Worm (Caenorhabditis elegans) whole organism, early embryonic: ENCODE results near the gene lbp-2.

ENCODE experiments used
- F13C5.2 ChIP-seq: sonication (generic microtip); optimal IDR thresholded peaks from 2 replicates; lab custom pipeline; 2017; ENCODE audit warnings: mild to moderate bottlenecking, missing genetic modification characterization, inconsistent platforms, missing compliant biosample characterization
- aly-1 ChIP-seq: sonication (generic microtip); optimal IDR thresholded peaks from 2 replicates; lab custom pipeline; 2016; ENCODE audit warnings: missing genetic modification characterization, missing compliant biosample characterization
- ama-1 ChIP-seq: fragments of 150-350 bp; optimal IDR thresholded peaks from 2 replicates; lab custom pipeline; 2014
- ceh-13 ChIP-seq: fragments of 200-800 bp; sonication (Bioruptor generic); optimal IDR thresholded peaks from 2 replicates; lab custom pipeline; 2018; ENCODE audit warnings: mild to moderate bottlenecking, missing genetic modification characterization, missing compliant biosample characterization
- ceh-36 ChIP-seq: sonication (generic microtip); optimal IDR thresholded peaks from 2 replicates; lab custom pipeline; 2016; ENCODE audit warnings: missing genetic modification characterization, inconsistent platforms, missing compliant biosample characterization
- ets-7 ChIP-seq: sonication (generic microtip); optimal IDR thresholded peaks from 2 replicates; lab custom pipeline; 2016; ENCODE audit warnings: missing genotype, missing genetic modification characterization, missing compliant biosample characterization
- flt-1 ChIP-seq: fragments of 200-800 bp; sonication (Bioruptor generic); IDR thresholded peaks from 2 replicates; pipeline ENCODE4 v1.3.6; 2022; ENCODE audit warnings: missing genetic modification characterization, missing compliant biosample characterization
- hnd-1 ChIP-seq: sonication (generic microtip); optimal IDR thresholded peaks from 2 replicates; lab custom pipeline; 2016; ENCODE audit warnings: missing genetic modification characterization, missing compliant biosample characterization
- sea-1 ChIP-seq: fragments of 200-800 bp; sonication (Bioruptor generic); conservative IDR thresholded peaks from 2 replicates; pipeline ENCODE4 v1.3.6; 2022; ENCODE audit warnings: missing genetic modification characterization, missing compliant biosample characterization
- tbx-11 ChIP-seq: fragments of 200-800 bp; sonication (Bioruptor generic); IDR thresholded peaks from 2 replicates; pipeline ENCODE4 v1.3.6; 2022; ENCODE audit warnings: missing genetic modification characterization, missing compliant biosample characterization
- tbx-37 ChIP-seq: fragments of 200-800 bp; sonication (Bioruptor generic); conservative IDR thresholded peaks from 2 replicates; pipeline ENCODE4 v1.3.6; 2022; ENCODE audit warnings: missing genetic modification reagents, missing genetic modification characterization, missing compliant biosample characterization
- tra-4 ChIP-seq: sonication (generic microtip); optimal IDR thresholded peaks from 2 replicates; lab custom pipeline; 2017; ENCODE audit warnings: missing genetic modification characterization, missing compliant biosample characterization

DNA sequence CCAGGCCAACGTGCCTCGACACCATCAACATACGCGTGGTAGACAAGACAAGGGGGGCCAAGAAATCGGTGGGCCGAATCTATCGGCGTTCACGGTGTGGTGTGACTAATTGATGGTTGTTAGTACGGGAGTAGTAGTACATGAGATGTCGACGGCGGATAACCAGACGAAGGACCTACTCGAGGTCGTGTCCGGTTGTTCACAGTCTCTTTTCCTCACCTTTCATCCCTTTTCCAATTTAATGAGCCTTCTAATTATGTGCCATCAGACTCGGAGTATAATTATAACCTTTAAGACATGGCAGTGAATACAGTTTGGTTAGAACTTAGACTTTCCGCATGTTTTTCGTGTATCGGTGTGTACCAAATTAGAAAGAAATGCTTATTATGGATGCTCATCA is 50.3 kb downstream of the lbp-2 start:
- TF ChIP-seq tbx-11 (GFP tag; lab: Robert Waterston, UW) (no peak), ama-1 (lab: Kevin White, UChicago) (no peak), flt-1 (GFP tag; lab: Robert Waterston, UW) (no peak), ets-7 (tag; lab: Kevin White, UChicago) (no peak), F13C5.2 (no peak), hnd-1 (no peak), tbx-37 (GFP tag; lab: Robert Waterston, UW) (no peak), sea-1 (GFP tag; lab: Robert Waterston, UW) (no peak), aly-1 (tag; lab: Kevin White, UChicago) (no peak), tra-4 (tag; lab: Kevin White, UChicago) (no peak), ceh-36 (no peak), ceh-13 (GFP tag; lab: Kevin White, UChicago) (no peak)
